Fruit fly (Drosophila melanogaster): ENCODE data around the gene CG7888.

CG7888 gene

dm6 chr3L:11049414-11049813 lies 4.4 kb upstream of the CG7888 start:
- TF ChIP-seq dsf (GFP tag; optimal IDR thresholded peaks at IDR 0.05; ENCODE audit: borderline replicate concordance): no peak
- no peak for TF ChIP-seq Dif (GFP tag; optimal IDR thresholded peaks at IDR 0.05; ENCODE audit: partially characterized antibody)
- no peak for TF ChIP-seq lola (GFP tag; optimal IDR thresholded peaks at IDR 0.05)
- no peak for TF ChIP-seq dl (GFP tag; optimal IDR thresholded peaks at IDR 0.05; ENCODE audit: insufficient read depth in 1 of 2, partially characterized antibody in 2 of 2)
- TF ChIP-seq Hr83 (GFP tag; optimal IDR thresholded peaks at IDR 0.05; ENCODE audit: poor library complexity, severe bottlenecking): no peak
- no peak for TF ChIP-seq rgr (GFP tag; optimal IDR thresholded peaks at IDR 0.05)
- no peak for TF ChIP-seq Hnf4 (GFP tag; optimal IDR thresholded peaks at IDR 0.05)
- no peak for TF ChIP-seq pan (optimal IDR thresholded peaks at IDR 0.05)
- no peak for TF ChIP-seq CrebA (GFP tag; optimal IDR thresholded peaks at IDR 0.05; ENCODE audit: borderline replicate concordance)
- TF ChIP-seq usp (GFP tag; optimal IDR thresholded peaks at IDR 0.05): no peak
- no peak for TF ChIP-seq CG9705 (GFP tag; optimal IDR thresholded peaks at IDR 0.05)
- no peak for TF ChIP-seq dmrt93B (GFP tag; optimal IDR thresholded peaks at IDR 0.05)
- TF ChIP-seq Rel (GFP tag; optimal IDR thresholded peaks at IDR 0.05): no peak
- TF ChIP-seq Rel (tag; optimal IDR thresholded peaks at IDR 0.05): no peak
- no peak for TF ChIP-seq Myc (optimal IDR thresholded peaks at IDR 0.05)
- no peak for TF ChIP-seq Vsx2 (GFP tag; optimal IDR thresholded peaks at IDR 0.05; ENCODE audit: partially characterized antibody)
- TF ChIP-seq Abd-B (GFP tag; optimal IDR thresholded peaks at IDR 0.05): no peak
- no peak for TF ChIP-seq h (GFP tag; optimal IDR thresholded peaks at IDR 0.05)
- TF ChIP-seq psq (GFP tag; optimal IDR thresholded peaks at IDR 0.05): no peak
- TF ChIP-seq woc (GFP tag; optimal IDR thresholded peaks at IDR 0.05): no peak

dm6 chr3L:11051271-11051670 lies 2.6 kb upstream of the CG7888 start, which contains the start of gene CG43693:
Gene CG43693, minus strand, starts transcription at chr3L:11051371.
- TF ChIP-seq HLH106 (tag; optimal IDR thresholded peaks at IDR 0.05) (no peak), Hr78 (GFP tag; optimal IDR thresholded peaks at IDR 0.05) (no peak), OdsH (GFP tag; optimal IDR thresholded peaks at IDR 0.05) (no peak), sv (GFP tag; optimal IDR thresholded peaks at IDR 0.05) (no peak)

- TF ChIP-seq fru (GFP tag; optimal IDR thresholded peaks at IDR 0.05): peak; percentile 4
- TF ChIP-seq CG9705 (GFP tag; optimal IDR thresholded peaks at IDR 0.05): no peak
- TF ChIP-seq psq (GFP tag; optimal IDR thresholded peaks at IDR 0.05): no peak
- no peak for TF ChIP-seq Hr78 (GFP tag; optimal IDR thresholded peaks at IDR 0.05)
- no peak for TF ChIP-seq ey (GFP tag; optimal IDR thresholded peaks at IDR 0.05)
Observed at dm6 chr3L:11052760-11053259, 1.0 kb upstream of the CG7888 start.

DNA sequence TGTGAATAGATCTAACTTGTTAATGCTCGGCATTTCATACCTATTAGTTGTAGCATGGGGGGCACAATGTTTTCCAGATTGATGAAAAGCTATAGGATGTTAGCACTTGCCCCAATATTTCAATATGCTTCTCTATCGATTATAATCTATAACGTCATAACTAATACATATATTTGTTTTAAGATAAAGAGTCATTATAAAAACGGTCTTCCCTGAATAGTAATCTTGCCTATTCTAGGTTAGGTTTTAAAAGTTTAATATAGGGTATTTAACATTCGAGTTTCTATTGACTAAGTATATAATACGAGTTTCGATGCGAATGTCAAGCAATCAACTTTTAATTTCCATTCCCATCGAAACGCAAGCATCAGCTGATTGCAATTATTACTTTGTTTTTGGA lies 7.4 kb downstream of the CG7888 start, which contains the start of the genes CG6321 and Blos2:
Gene CG6321 (minus strand): TSS at position 25 of the 400 bp plus-strand sequence.
Gene Blos2 (plus strand): TSS at position 372 of the 400 bp plus-strand sequence.
- TF ChIP-seq Sp1 (GFP tag; optimal IDR thresholded peaks at IDR 0.05): peak; percentile 77
- TF ChIP-seq woc (GFP tag; optimal IDR thresholded peaks at IDR 0.05): peak; percentile 80
- TF ChIP-seq tai (GFP tag; optimal IDR thresholded peaks at IDR 0.05): no peak
- TF ChIP-seq rgr (GFP tag; optimal IDR thresholded peaks at IDR 0.05): peak; percentile 78
- TF ChIP-seq CG9705 (GFP tag; optimal IDR thresholded peaks at IDR 0.05): peak; percentile 29
- peak in 1 of 2 experiments; percentile 82 for TF ChIP-seq foxo (GFP tag; optimal IDR thresholded peaks at IDR 0.05)
- TF ChIP-seq fru (GFP tag; optimal IDR thresholded peaks at IDR 0.05): peak; percentile 77
- no peak for TF ChIP-seq Vsx2 (GFP tag; optimal IDR thresholded peaks at IDR 0.05; ENCODE audit: partially characterized antibody)
- TF ChIP-seq sage (GFP tag; optimal IDR thresholded peaks at IDR 0.05): peak; percentile 31
- TF ChIP-seq Jra (GFP tag; optimal IDR thresholded peaks at IDR 0.05): peak; percentile 37
- TF ChIP-seq Mio (GFP tag; optimal IDR thresholded peaks at IDR 0.05): no peak
- no peak for TF ChIP-seq Hr83 (GFP tag; optimal IDR thresholded peaks at IDR 0.05; ENCODE audit: poor library complexity, severe bottlenecking)
- peak; percentile 66 for TF ChIP-seq ey (GFP tag; optimal IDR thresholded peaks at IDR 0.05)
- no peak for TF ChIP-seq Myc (optimal IDR thresholded peaks at IDR 0.05)
- TF ChIP-seq br (GFP tag; optimal IDR thresholded peaks at IDR 0.05): peak; percentile 63
- TF ChIP-seq N (GFP tag; optimal IDR thresholded peaks at IDR 0.05): no peak
- peak; percentile 84 for TF ChIP-seq h (GFP tag; optimal IDR thresholded peaks at IDR 0.05)
- no peak for TF ChIP-seq Rel (GFP tag; optimal IDR thresholded peaks at IDR 0.05)
- peak; percentile 23 for TF ChIP-seq Rel (tag; optimal IDR thresholded peaks at IDR 0.05)
- TF ChIP-seq psq (GFP tag; optimal IDR thresholded peaks at IDR 0.05): peak; percentile 50
- TF ChIP-seq HLH106 (tag; optimal IDR thresholded peaks at IDR 0.05): peak; percentile 74
- TF ChIP-seq jim (GFP tag; optimal IDR thresholded peaks at IDR 0.05): no peak
- peak; percentile 18 for TF ChIP-seq CG32264 (GFP tag; optimal IDR thresholded peaks at IDR 0.05)
- TF ChIP-seq dmrt93B (GFP tag; optimal IDR thresholded peaks at IDR 0.05): no peak
- TF ChIP-seq Dfd (GFP tag; optimal IDR thresholded peaks at IDR 0.05): no peak
- peak; percentile 23 for TF ChIP-seq sv (GFP tag; optimal IDR thresholded peaks at IDR 0.05)
- peak; percentile 72 for TF ChIP-seq OdsH (GFP tag; optimal IDR thresholded peaks at IDR 0.05)
- TF ChIP-seq Hnf4 (GFP tag; optimal IDR thresholded peaks at IDR 0.05): peak; percentile 59

Measured in whole organism, wandering third instar larva.